Fruit fly (Drosophila melanogaster) S2 (cell line): Measurements from ENCODE around the gene Crg-1.

Experiments used
- CG8478 ChIP-seq: fragments of >200 bp; optimal IDR thresholded peaks from 2 replicates; lab custom pipeline; 2018
- CTCF ChIP-seq, 2 experiments: fragments of >200 bp; optimal IDR thresholded peaks; 2 replicates each; lab custom pipeline; 2018

DNA sequence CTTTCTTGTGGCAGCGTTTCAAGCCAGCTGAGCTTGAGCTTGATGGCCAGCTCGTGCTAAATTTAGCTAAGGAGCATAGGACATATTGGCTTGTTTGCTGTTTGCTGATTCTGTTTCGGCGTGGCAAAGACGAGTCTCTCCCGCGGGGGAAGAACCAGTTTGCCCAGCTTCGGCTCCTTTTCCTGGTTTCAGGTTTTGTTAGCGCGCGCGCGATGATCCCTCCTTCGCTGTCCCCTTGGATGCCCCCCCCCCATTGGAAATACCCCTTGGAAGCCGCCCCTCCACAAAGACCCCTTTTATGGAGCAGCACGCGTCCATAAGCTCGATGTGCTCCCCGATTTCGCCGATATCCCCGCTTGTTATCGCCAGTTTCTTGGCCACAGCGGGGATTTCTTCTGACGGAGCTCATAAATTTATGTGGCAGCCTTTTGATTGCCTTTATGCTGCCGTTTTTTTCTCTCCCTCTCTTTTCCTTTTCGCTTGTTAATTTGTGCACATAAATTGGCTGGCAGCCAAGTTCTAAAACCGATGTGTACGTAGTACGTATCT is 40.2 kb downstream of the Crg-1 start:
- TF ChIP-seq CG8478 (lab: Kevin White, UChicago) = no peak
- no peak for TF ChIP-seq CTCF (optimal IDR thresholded peaks at IDR 0.05; lab: Kevin White, UChicago)
